Fruit fly (Drosophila melanogaster) whole organism, embryonic: ENCODE measurements around the gene dbe.
A peak's percentile ranks its signal among the peaks of the same experiment; 100 is the strongest.

Experiments
- Aef1 ChIP-seq: fragments of 200-800 bp; sonication (Bioruptor generic); IDR thresholded peaks from 3 replicates; pipeline ENCODE4 v1.3.6; 2022; ENCODE audit warnings: missing biosample characterization, missing genetic modification characterization
- Atf3 ChIP-seq: fragments of 200-800 bp; sonication (Bioruptor generic); optimal IDR thresholded peaks from 3 replicates; lab custom pipeline; 2016; ENCODE audit warnings: missing biosample characterization, missing genetic modification characterization
- B-H1 ChIP-seq: fragments of 200-800 bp; sonication (Bioruptor generic); IDR thresholded peaks from 3 replicates; pipeline ENCODE4 v1.3.6; 2022; ENCODE audit warnings: missing biosample characterization, missing genetic modification characterization
- C15 ChIP-seq: fragments of 200-800 bp; sonication (Bioruptor generic); IDR thresholded peaks from 3 replicates; pipeline ENCODE4 v1.3.6; 2022; ENCODE audit warnings: missing biosample characterization, missing genetic modification characterization
- CG11093 ChIP-seq: fragments of 200-800 bp; sonication (Bioruptor generic); IDR thresholded peaks from 3 replicates; pipeline ENCODE4 v1.3.6; 2022; ENCODE audit warnings: missing biosample characterization, missing genetic modification characterization
- CG11723 ChIP-seq: fragments of 200-800 bp; sonication (Bioruptor generic); optimal IDR thresholded peaks from 2 replicates; lab custom pipeline; 2017; ENCODE audit warnings: missing biosample characterization, mild to moderate bottlenecking, missing genetic modification characterization
- CG12236 ChIP-seq: fragments of 200-800 bp; sonication (Bioruptor generic); optimal IDR thresholded peaks from 2 replicates; lab custom pipeline; 2016; ENCODE audit warnings: missing biosample characterization, missing genetic modification characterization
- CG13894 ChIP-seq: fragments of 200-800 bp; sonication (Bioruptor generic); optimal IDR thresholded peaks from 3 replicates; lab custom pipeline; 2018; ENCODE audit warnings: missing biosample characterization, mild to moderate bottlenecking, missing genetic modification characterization, moderate library complexity
- CG14441 ChIP-seq: fragments of 200-800 bp; sonication (Bioruptor generic); IDR thresholded peaks from 2 replicates; pipeline ENCODE4 v1.3.6; 2022; ENCODE audit warnings: missing biosample characterization, missing genetic modification characterization
- CG14965 ChIP-seq: fragments of 200-800 bp; sonication (Bioruptor generic); optimal IDR thresholded peaks from 2 replicates; lab custom pipeline; 2016; ENCODE audit warnings: missing biosample characterization, missing genetic modification characterization, borderline replicate concordance
- CG1603 ChIP-seq: fragments of 200-800 bp; sonication (Bioruptor generic); optimal IDR thresholded peaks from 2 replicates; lab custom pipeline; 2019; ENCODE audit warnings: missing biosample characterization, mild to moderate bottlenecking, missing genetic modification characterization, moderate library complexity
- CG1647 ChIP-seq: fragments of 200-800 bp; sonication (Bioruptor generic); optimal IDR thresholded peaks from 3 replicates; lab custom pipeline; 2016; ENCODE audit warnings: missing biosample characterization, missing genetic modification characterization
- CG18476 ChIP-seq: fragments of 200-800 bp; sonication (Bioruptor generic); optimal IDR thresholded peaks from 2 replicates; lab custom pipeline; 2016; ENCODE audit warnings: missing biosample characterization, mild to moderate bottlenecking, missing genetic modification characterization
- CG2712 ChIP-seq: fragments of 200-800 bp; optimal IDR thresholded peaks from 3 replicates; lab custom pipeline; 2019; ENCODE audit warnings: missing biosample characterization, mild to moderate bottlenecking, missing genetic modification characterization, moderate library complexity
- CG4404 ChIP-seq: fragments of 200-800 bp; sonication (Bioruptor generic); IDR thresholded peaks from 2 replicates; pipeline ENCODE4 v1.3.6; 2022; ENCODE audit warnings: missing biosample characterization, missing genetic modification characterization
- CG4707 ChIP-seq: fragments of 200-800 bp; sonication (Bioruptor generic); optimal IDR thresholded peaks from 2 replicates; lab custom pipeline; 2018; ENCODE audit warnings: missing biosample characterization, mild to moderate bottlenecking, missing genetic modification characterization, moderate library complexity
- CG4730 ChIP-seq: fragments of 200-800 bp; sonication (Bioruptor generic); IDR thresholded peaks from 2 replicates; pipeline ENCODE4 v1.3.6; 2022; ENCODE audit warnings: missing biosample characterization, missing genetic modification characterization
- CG4820 ChIP-seq: fragments of 200-800 bp; sonication (Bioruptor generic); optimal IDR thresholded peaks from 3 replicates; lab custom pipeline; 2016; ENCODE audit warnings: missing biosample characterization, missing genetic modification characterization
- CG9932 ChIP-seq: fragments of 200-800 bp; sonication (Bioruptor generic); IDR thresholded peaks from 2 replicates; pipeline ENCODE4 v1.3.6; 2022; ENCODE audit warnings: missing biosample characterization, missing genetic modification characterization
- CoRest ChIP-seq: fragments of 200-800 bp; sonication (Bioruptor generic); optimal IDR thresholded peaks from 3 replicates; lab custom pipeline; 2018; ENCODE audit warnings: missing biosample characterization, mild to moderate bottlenecking, missing genetic modification characterization, moderate library complexity
- D19B ChIP-seq: fragments of 200-800 bp; sonication (Bioruptor generic); optimal IDR thresholded peaks from 2 replicates; lab custom pipeline; 2017; ENCODE audit warnings: missing biosample characterization, mild to moderate bottlenecking, missing genetic modification characterization
- H2.0 ChIP-seq: fragments of 200-800 bp; sonication (Bioruptor generic); IDR thresholded peaks from 2 replicates; pipeline ENCODE4 v1.3.6; 2022; ENCODE audit warnings: missing biosample characterization, missing genetic modification characterization
- Hmr ChIP-seq: fragments of 200-800 bp; sonication (Bioruptor generic); optimal IDR thresholded peaks from 3 replicates; lab custom pipeline; 2017; ENCODE audit warnings: mild to moderate bottlenecking, missing biosample characterization, missing genetic modification reagents, missing genetic modification characterization
- Hsf ChIP-seq: fragments of 200-800 bp; sonication (Bioruptor generic); optimal IDR thresholded peaks from 3 replicates; lab custom pipeline; 2016; ENCODE audit warnings: missing biosample characterization, missing genetic modification characterization
- Lhr ChIP-seq: fragments of 200-800 bp; sonication (Bioruptor generic); optimal IDR thresholded peaks from 3 replicates; lab custom pipeline; 2017; ENCODE audit warnings: mild to moderate bottlenecking, missing biosample characterization, missing genetic modification reagents, missing genetic modification characterization
- Lpt ChIP-seq: fragments of >200 bp; optimal IDR thresholded peaks from 2 replicates; lab custom pipeline; 2018; ENCODE audit warnings: missing biosample characterization, missing genetic modification characterization
- MBD-R2 ChIP-seq: fragments of 200-800 bp; sonication (Bioruptor generic); IDR thresholded peaks from 2 replicates; pipeline ENCODE4 v1.3.6; 2022; ENCODE audit warnings: missing biosample characterization, missing genetic modification characterization
- NfI ChIP-seq: fragments of 200-800 bp; sonication (Bioruptor generic); optimal IDR thresholded peaks from 3 replicates; lab custom pipeline; 2018; ENCODE audit warnings: missing biosample characterization, mild to moderate bottlenecking, missing genetic modification characterization, moderate library complexity
- al ChIP-seq: fragments of 200-800 bp; sonication (Bioruptor generic); IDR thresholded peaks from 2 replicates; pipeline ENCODE4 v1.3.6; 2022; ENCODE audit warnings: missing biosample characterization, missing genetic modification characterization
- aop ChIP-seq: fragments of 200-800 bp; sonication (Bioruptor generic); IDR thresholded peaks from 2 replicates; pipeline ENCODE4 v1.3.6; 2022; ENCODE audit warnings: missing biosample characterization, missing genetic modification characterization
- chif ChIP-seq, 2 experiments: fragments of 200-800 bp; sonication (Bioruptor generic); optimal IDR thresholded peaks; 3 replicates each; lab custom pipeline; 2016; ENCODE audit warnings: missing biosample characterization in 2 of 2, missing genetic modification characterization in 2 of 2
- chn ChIP-seq: fragments of 200-800 bp; sonication (Bioruptor generic); optimal IDR thresholded peaks from 2 replicates; lab custom pipeline; 2016; ENCODE audit warnings: missing biosample characterization, missing genetic modification characterization
- dimm ChIP-seq: fragments of 200-800 bp; sonication (Bioruptor generic); IDR thresholded peaks from 2 replicates; pipeline ENCODE4 v1.3.6; 2022; ENCODE audit warnings: missing biosample characterization, missing genetic modification characterization
- dm ChIP-seq: fragments of 200-800 bp; sonication (Bioruptor generic); optimal IDR thresholded peaks from 3 replicates; lab custom pipeline; 2016; ENCODE audit warnings: missing biosample characterization, missing genetic modification characterization
- dmrt11E ChIP-seq: fragments of 200-800 bp; sonication (Bioruptor generic); optimal IDR thresholded peaks from 3 replicates; lab custom pipeline; 2018; ENCODE audit warnings: missing biosample characterization, mild to moderate bottlenecking, missing genetic modification characterization, moderate library complexity
- kah ChIP-seq: fragments of 200-800 bp; sonication (Bioruptor generic); optimal IDR thresholded peaks from 2 replicates; lab custom pipeline; 2018; ENCODE audit warnings: missing biosample characterization, mild to moderate bottlenecking, missing genetic modification characterization
- lbe ChIP-seq: fragments of 200-800 bp; sonication (Bioruptor generic); optimal IDR thresholded peaks from 2 replicates; lab custom pipeline; 2016; ENCODE audit warnings: missing biosample characterization, mild to moderate bottlenecking, missing genetic modification characterization
- mam ChIP-seq: fragments of 200-800 bp; sonication (Bioruptor generic); optimal IDR thresholded peaks from 3 replicates; lab custom pipeline; 2016; ENCODE audit warnings: missing biosample characterization, missing genetic modification characterization
- nerfin-1 ChIP-seq: fragments of 200-800 bp; sonication (Bioruptor generic); optimal IDR thresholded peaks from 3 replicates; lab custom pipeline; 2019; ENCODE audit warnings: missing biosample characterization, mild to moderate bottlenecking, missing genetic modification characterization, moderate library complexity
- onecut ChIP-seq: fragments of 200-800 bp; sonication (Bioruptor generic); IDR thresholded peaks from 2 replicates; pipeline ENCODE4 v1.3.6; 2022; ENCODE audit warnings: missing biosample characterization, missing genetic modification characterization
- p53 ChIP-seq: fragments of 200-800 bp; sonication (Bioruptor generic); optimal IDR thresholded peaks from 2 replicates; lab custom pipeline; 2016; ENCODE audit warnings: missing biosample characterization, missing genetic modification characterization
- pan ChIP-seq, 4 experiments: fragments of >200 bp in 3 of 4; fragments of 200-800 bp in 1 of 4; sonication (Bioruptor generic) in 1 of 4; optimal IDR thresholded peaks in 3 of 4; IDR thresholded peaks in 1 of 4; 2 replicates each; pipeline versions ENCODE4 v1.3.6 to Lab custom; 2017 to 2022; ENCODE audit warnings: missing biosample characterization in 2 of 4, missing genetic modification characterization in 2 of 4, mixed read lengths in 1 of 4
- pb ChIP-seq: fragments of 200-800 bp; sonication (Bioruptor generic); optimal IDR thresholded peaks from 3 replicates; lab custom pipeline; 2016; ENCODE audit warnings: missing biosample characterization, missing genetic modification characterization
- ranshi ChIP-seq: fragments of 200-800 bp; sonication (Bioruptor generic); IDR thresholded peaks from 2 replicates; pipeline ENCODE4 v1.3.6; 2022; ENCODE audit warnings: missing biosample characterization, missing genetic modification characterization
- shn ChIP-seq: fragments of 200-800 bp; sonication (Bioruptor generic); optimal IDR thresholded peaks from 3 replicates; lab custom pipeline; 2016; ENCODE audit warnings: missing biosample characterization, missing genetic modification characterization
- trem ChIP-seq: fragments of 200-800 bp; optimal IDR thresholded peaks from 3 replicates; lab custom pipeline; 2019; ENCODE audit warnings: missing biosample characterization, mild to moderate bottlenecking, missing genetic modification characterization, moderate library complexity
- tup ChIP-seq: fragments of 200-800 bp; sonication (Bioruptor generic); optimal IDR thresholded peaks from 2 replicates; lab custom pipeline; 2016; ENCODE audit warnings: missing biosample characterization, mild to moderate bottlenecking, missing genetic modification characterization, moderate library complexity
- unc-4 ChIP-seq: fragments of 200-800 bp; sonication (Bioruptor generic); IDR thresholded peaks from 2 replicates; pipeline ENCODE4 v1.3.6; 2022; ENCODE audit warnings: missing biosample characterization, missing genetic modification characterization; ENCODE audit not compliant: partially characterized antibody
- unpg ChIP-seq: fragments of 200-800 bp; sonication (Bioruptor generic); optimal IDR thresholded peaks from 3 replicates; lab custom pipeline; 2018; ENCODE audit warnings: missing biosample characterization, mild to moderate bottlenecking, missing genetic modification characterization, moderate library complexity
- wek ChIP-seq: fragments of 200-800 bp; sonication (Bioruptor generic); optimal IDR thresholded peaks from 3 replicates; lab custom pipeline; 2018; ENCODE audit warnings: missing biosample characterization, mild to moderate bottlenecking, missing genetic modification characterization, moderate library complexity
- yki ChIP-seq: fragments of >200 bp; optimal IDR thresholded peaks from 3 replicates; lab custom pipeline; 2018

Gene dbe

DNA sequence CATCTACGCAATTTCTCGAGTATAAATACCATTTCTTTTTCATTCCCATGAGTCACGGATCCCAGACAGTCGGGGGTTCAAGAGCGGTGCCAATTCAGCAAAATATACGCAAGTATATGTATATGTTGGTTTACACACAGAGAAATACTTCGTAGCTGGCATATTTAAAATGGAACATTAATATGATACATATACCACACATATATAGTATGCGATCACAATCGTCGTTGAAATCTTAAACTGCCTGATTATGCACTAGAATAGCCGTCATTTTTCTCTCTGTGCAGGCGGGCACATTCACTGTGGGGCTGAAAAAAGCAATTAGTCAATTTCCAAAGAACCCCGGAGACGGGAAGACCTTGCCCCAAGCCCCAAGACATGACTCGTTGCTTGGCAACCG is 27.9 kb downstream of the dbe start (continued):
- TF ChIP-seq kah (GFP tag; lab: Kevin White, UChicago): peak; percentile 11
- 0 out of 3 replicates have a peak, but pooled peaks have one; percentile 43 for TF ChIP-seq CG11093
- TF ChIP-seq trem (tag; lab: Kevin White, UChicago): peak; percentile 15
- TF ChIP-seq dm: peak; percentile 29
- peak; percentile 5 for TF ChIP-seq tup
- peak; percentile 84 for TF ChIP-seq Hmr
- TF ChIP-seq lbe: peak; percentile 88
- TF ChIP-seq CG2712: peak; percentile 68
- peak; percentile 68; the same call in 2 of the 3 replicates for TF ChIP-seq B-H1 (GFP tag; lab: Robert Waterston, UW)
- peak; percentile 66; the same call in 2 of the 3 replicates for TF ChIP-seq C15 (GFP tag; lab: Robert Waterston, UW)
- TF ChIP-seq onecut (GFP tag; lab: Robert Waterston, UW): peak; percentile 32; the same call in 1 of the 2 replicates
- TF ChIP-seq p53 (GFP tag; lab: Kevin White, UChicago): no peak
- peak; percentile 33 for TF ChIP-seq shn (GFP tag; lab: Kevin White, UChicago)
- TF ChIP-seq CG1647 (GFP tag; lab: Kevin White, UChicago): peak; percentile 37
- peak; percentile 69 for TF ChIP-seq unpg
- no peak for TF ChIP-seq CG14965
- peak; percentile 63 for TF ChIP-seq chn
- TF ChIP-seq Atf3 (GFP tag; lab: Kevin White, UChicago): peak; percentile 44
- TF ChIP-seq CG4820: peak; percentile 44
- TF ChIP-seq unc-4 (GFP tag; lab: Robert Waterston, UW): no peak
- peak; percentile 94 for TF ChIP-seq CG9932 (GFP tag; lab: Robert Waterston, UW)
- peak; percentile 83 for TF ChIP-seq Aef1
- peak; percentile 71 for TF ChIP-seq Hsf (GFP tag; lab: Kevin White, UChicago)
- no peak for TF ChIP-seq aop (GFP tag; lab: Robert Waterston, UW)
- peak; percentile 45 for TF ChIP-seq dmrt11E (tag; lab: Kevin White, UChicago)
- peak; percentile 80 for TF ChIP-seq al (GFP tag; lab: Robert Waterston, UW)
- TF ChIP-seq nerfin-1 (tag; lab: Kevin White, UChicago): no peak
- no peak for TF ChIP-seq wek (GFP tag; lab: Kevin White, UChicago)
- TF ChIP-seq H2.0 (GFP tag; lab: Robert Waterston, UW): peak; percentile 74
- TF ChIP-seq yki (lab: Kevin White, UChicago): no peak
- peak; percentile 53 for TF ChIP-seq pb
- TF ChIP-seq ranshi (GFP tag; lab: Robert Waterston, UW): peak; percentile 82
- peak; percentile 73 for TF ChIP-seq CG13894
- TF ChIP-seq CG4404: peak; percentile 74
- peak; percentile 70 for TF ChIP-seq NfI (GFP tag; lab: Kevin White, UChicago)
- TF ChIP-seq CoRest (tag; lab: Kevin White, UChicago): peak; percentile 69
- TF ChIP-seq Lpt (GFP tag; lab: Kevin White, UChicago): no peak
- peak; percentile 81 for TF ChIP-seq CG14441 (GFP tag; lab: Robert Waterston, UW)
- peak; percentile 57 to 83 for TF ChIP-seq chif (GFP tag; optimal IDR thresholded peaks at IDR 0.05; lab: Kevin White, UChicago)
- TF ChIP-seq CG4707 (GFP tag; lab: Kevin White, UChicago): peak; percentile 11
- peak; percentile 44 for TF ChIP-seq D19B (GFP tag; lab: Kevin White, UChicago)
- TF ChIP-seq MBD-R2 (GFP tag; lab: Robert Waterston, UW): peak; percentile 76; the same call in 1 of the 2 replicates
- TF ChIP-seq CG12236 (GFP tag; lab: Kevin White, UChicago): peak; percentile 19
- TF ChIP-seq CG1603 (tag; lab: Kevin White, UChicago): peak; percentile 83
- peak; percentile 51; the same call in 1 of the 2 replicates for TF ChIP-seq CG4730 (GFP tag; lab: Robert Waterston, UW)
- TF ChIP-seq Lhr (GFP tag; lab: Kevin White, UChicago): peak; percentile 15
- peak; percentile 54 for TF ChIP-seq CG11723 (GFP tag; lab: Kevin White, UChicago)
- TF ChIP-seq pan (optimal IDR thresholded peaks at IDR 0.05; lab: Kevin White, UChicago): no peak
- peak in 1 of 2 experiments; percentile 83 for TF ChIP-seq pan (GFP tag; optimal IDR thresholded peaks at IDR 0.05 in 1 of 2, IDR thresholded peaks at IDR 0.05 in 1 of 2)
- TF ChIP-seq mam (GFP tag; lab: Kevin White, UChicago): peak; percentile 81
- TF ChIP-seq CG18476 (GFP tag; lab: Kevin White, UChicago): peak; percentile 52
- peak; percentile 44; the same call in 1 of the 2 replicates for TF ChIP-seq dimm (GFP tag; lab: Robert Waterston, UW)
